Worm (Caenorhabditis elegans) whole organism, L1 larva: ENCODE results near the gene F55F10.1.

ENCODE experiments used
- C04F5.9 ChIP-seq: sonication (generic microtip); optimal IDR thresholded peaks from 2 replicates; lab custom pipeline; 2016; ENCODE audit warnings: missing genetic modification characterization, missing compliant biosample characterization
- C16A3.4 ChIP-seq: fragments of 150-350 bp; optimal IDR thresholded peaks from 2 replicates; lab custom pipeline; 2014; ENCODE audit warnings: missing biosample characterization, missing genetic modification characterization
- F16B12.6 ChIP-seq: fragments of 150-350 bp; optimal IDR thresholded peaks from 2 replicates; lab custom pipeline; 2014; ENCODE audit warnings: missing biosample characterization, missing genetic modification characterization
- blmp-1 ChIP-seq: fragments of 150-350 bp; optimal IDR thresholded peaks from 2 replicates; lab custom pipeline; 2014; ENCODE audit warnings: missing biosample characterization, missing genetic modification characterization
- ceh-8 ChIP-seq: fragments of 200-800 bp; sonication (Bioruptor generic); optimal IDR thresholded peaks from 2 replicates; lab custom pipeline; 2018; ENCODE audit warnings: mild to moderate bottlenecking, missing genetic modification characterization, moderate library complexity, missing compliant biosample characterization
- ceh-82 ChIP-seq, 3 experiments: fragments of 150-350 bp in 1 of 3; sonication (generic microtip) in 2 of 3; optimal IDR thresholded peaks; 2 replicates each; lab custom pipeline; 2014 to 2017; ENCODE audit warnings: missing biosample characterization in 3 of 3, missing genetic modification characterization in 3 of 3
- ces-1 ChIP-seq: fragments of 150-350 bp; optimal IDR thresholded peaks from 2 replicates; lab custom pipeline; 2014; ENCODE audit warnings: missing biosample characterization, missing genetic modification reagents, missing genetic modification characterization
- dpl-1 ChIP-seq, 3 experiments: fragments of 150-350 bp in 2 of 3; sonication (generic microtip) in 1 of 3; optimal IDR thresholded peaks; 2 replicates each; lab custom pipeline; 2014 to 2017; ENCODE audit warnings: missing biosample characterization in 3 of 3, missing genetic modification characterization in 3 of 3, missing genetic modification reagents in 3 of 3
- dsc-1 ChIP-seq: sonication (generic microtip); optimal IDR thresholded peaks from 2 replicates; lab custom pipeline; 2016; ENCODE audit warnings: mild to moderate bottlenecking, missing genetic modification characterization, missing compliant biosample characterization
- egl-13 ChIP-seq: sonication (generic microtip); optimal IDR thresholded peaks from 2 replicates; lab custom pipeline; 2016; ENCODE audit warnings: missing genotype, missing genetic modification reagents, missing genetic modification characterization, missing compliant biosample characterization
- egl-27 ChIP-seq, 2 experiments: fragments of 150-350 bp in 1 of 2; sonication (generic microtip); optimal IDR thresholded peaks; 3 replicates each; lab custom pipeline; 2017 to 2018; ENCODE audit warnings: missing biosample characterization in 2 of 2, missing genetic modification characterization in 2 of 2, missing genetic modification reagents in 2 of 2
- elt-3 ChIP-seq, 6 experiments: fragments of 150-350 bp in 1 of 6; sonication (generic microtip); optimal IDR thresholded peaks; 2 replicates each; lab custom pipeline; 2017 to 2018; ENCODE audit warnings: missing biosample characterization in 6 of 6, missing genetic modification characterization in 6 of 6, inconsistent platforms in 1 of 6
- grh-1 ChIP-seq: fragments of 200-800 bp; sonication (Bioruptor generic); IDR thresholded peaks from 2 replicates; pipeline ENCODE4 v1.3.6; 2022; ENCODE audit warnings: missing genetic modification reagents, missing genetic modification characterization, missing compliant biosample characterization
- hlh-4 ChIP-seq: sonication (generic microtip); optimal IDR thresholded peaks from 2 replicates; lab custom pipeline; 2016; ENCODE audit warnings: mild to moderate bottlenecking, missing genetic modification characterization, missing compliant biosample characterization
- lin-13 ChIP-seq: fragments of 150-350 bp; optimal IDR thresholded peaks from 2 replicates; lab custom pipeline; 2014; ENCODE audit warnings: missing biosample characterization, missing genetic modification reagents, missing genetic modification characterization
- lin-14 ChIP-seq: fragments of 200-800 bp; sonication (Bioruptor generic); optimal IDR thresholded peaks from 2 replicates; lab custom pipeline; 2018; ENCODE audit warnings: mild to moderate bottlenecking, missing genetic modification characterization, moderate library complexity, missing compliant biosample characterization
- lin-15B ChIP-seq: fragments of 150-350 bp; sonication (generic microtip); optimal IDR thresholded peaks from 3 replicates; lab custom pipeline; 2014; ENCODE audit warnings: missing biosample characterization, missing genetic modification characterization
- lin-35 ChIP-seq, 2 experiments: fragments of 150-350 bp; optimal IDR thresholded peaks; 2 replicates each; lab custom pipeline; 2014; ENCODE audit warnings: missing biosample characterization in 2 of 2, missing genetic modification characterization in 2 of 2, missing genetic modification reagents in 2 of 2
- lin-39 ChIP-seq: fragments of 150-350 bp; optimal IDR thresholded peaks from 2 replicates; lab custom pipeline; 2014; ENCODE audit warnings: missing biosample characterization, missing genetic modification reagents, missing genetic modification characterization
- lir-3 ChIP-seq: sonication (generic microtip); optimal IDR thresholded peaks from 2 replicates; lab custom pipeline; 2016; ENCODE audit warnings: mild to moderate bottlenecking, missing genetic modification characterization, moderate library complexity, missing compliant biosample characterization; ENCODE audit not compliant: poor library complexity
- mab-9 ChIP-seq: fragments of 200-800 bp; sonication (Bioruptor generic); IDR thresholded peaks from 2 replicates; pipeline ENCODE4 v1.3.6; 2022; ENCODE audit warnings: missing genetic modification reagents, missing genetic modification characterization, missing compliant biosample characterization
- mdl-1 ChIP-seq, 2 experiments: fragments of 150-350 bp; optimal IDR thresholded peaks; 2 replicates each; lab custom pipeline; 2014 to 2017; ENCODE audit warnings: missing biosample characterization in 2 of 2, missing genetic modification characterization in 2 of 2, inconsistent platforms in 1 of 2
- mep-1 ChIP-seq: fragments of 150-350 bp; optimal IDR thresholded peaks from 2 replicates; lab custom pipeline; 2014; ENCODE audit warnings: missing biosample characterization, missing genetic modification characterization
- nhr-11 ChIP-seq: fragments of 150-350 bp; optimal IDR thresholded peaks from 2 replicates; lab custom pipeline; 2014; ENCODE audit warnings: missing biosample characterization, missing genetic modification characterization
- nhr-19 ChIP-seq: fragments of 200-800 bp; sonication (Bioruptor generic); conservative IDR thresholded peaks from 2 replicates; pipeline ENCODE4 v1.3.6; 2022; ENCODE audit warnings: missing genetic modification characterization, missing compliant biosample characterization
- nhr-20 ChIP-seq: sonication (generic microtip); optimal IDR thresholded peaks from 2 replicates; lab custom pipeline; 2016; ENCODE audit warnings: mild to moderate bottlenecking, missing genetic modification characterization, missing compliant biosample characterization
- nhr-47 ChIP-seq: sonication (generic microtip); optimal IDR thresholded peaks from 2 replicates; lab custom pipeline; 2016; ENCODE audit warnings: mild to moderate bottlenecking, missing genetic modification characterization, moderate library complexity, missing compliant biosample characterization
- nhr-71 ChIP-seq: sonication (generic microtip); optimal IDR thresholded peaks from 2 replicates; lab custom pipeline; 2016; ENCODE audit warnings: mild to moderate bottlenecking, missing genetic modification characterization, moderate library complexity, missing compliant biosample characterization
- nhr-85 ChIP-seq: sonication (generic microtip); peaks from one replicate; lab custom pipeline; 2016; ENCODE audit warnings: missing genetic modification characterization, inconsistent platforms, missing compliant biosample characterization
- nhr-90 ChIP-seq: sonication (generic microtip); optimal IDR thresholded peaks from 2 replicates; lab custom pipeline; 2016; ENCODE audit warnings: mild to moderate bottlenecking, missing genetic modification characterization, missing compliant biosample characterization; ENCODE audit not compliant: poor library complexity
- pax-3 ChIP-seq: fragments of 200-800 bp; sonication (Bioruptor generic); optimal IDR thresholded peaks from 2 replicates; lab custom pipeline; 2018; ENCODE audit warnings: mild to moderate bottlenecking, missing genetic modification characterization, moderate library complexity, missing compliant biosample characterization
- pqm-1 ChIP-seq: sonication (generic microtip); optimal IDR thresholded peaks from 3 replicates; lab custom pipeline; 2017; ENCODE audit warnings: missing biosample characterization, missing genetic modification characterization
- rnt-1 ChIP-seq: sonication (generic microtip); optimal IDR thresholded peaks from 2 replicates; lab custom pipeline; 2016; ENCODE audit warnings: mild to moderate bottlenecking, missing genetic modification characterization, moderate library complexity, missing compliant biosample characterization
- skn-1 ChIP-seq: fragments of 150-350 bp; optimal IDR thresholded peaks from 2 replicates; lab custom pipeline; 2014; ENCODE audit warnings: missing biosample characterization, missing genetic modification characterization
- snu-23 ChIP-seq: sonication (generic microtip); optimal IDR thresholded peaks from 2 replicates; lab custom pipeline; 2016; ENCODE audit warnings: missing genetic modification characterization, missing compliant biosample characterization
- sptf-1 ChIP-seq: fragments of 150-350 bp; optimal IDR thresholded peaks from 2 replicates; lab custom pipeline; 2014; ENCODE audit warnings: missing biosample characterization, missing genetic modification characterization
- swsn-7 ChIP-seq: sonication (generic microtip); optimal IDR thresholded peaks from 2 replicates; lab custom pipeline; 2016; ENCODE audit warnings: missing genetic modification characterization, missing compliant biosample characterization
- tbx-2 ChIP-seq: sonication (generic microtip); optimal IDR thresholded peaks from 2 replicates; lab custom pipeline; 2016; ENCODE audit warnings: missing genetic modification characterization, missing compliant biosample characterization
- unc-130 ChIP-seq: fragments of 150-350 bp; optimal IDR thresholded peaks from 2 replicates; lab custom pipeline; 2017; ENCODE audit warnings: missing biosample characterization, missing genetic modification characterization, inconsistent platforms
- unc-62 ChIP-seq: fragments of 150-350 bp; optimal IDR thresholded peaks from 2 replicates; lab custom pipeline; 2014; ENCODE audit warnings: missing biosample characterization, missing genetic modification reagents, missing genetic modification characterization
- xbp-1 ChIP-seq: sonication (generic microtip); optimal IDR thresholded peaks from 2 replicates; lab custom pipeline; 2016; ENCODE audit warnings: missing genetic modification characterization, missing compliant biosample characterization
- zag-1 ChIP-seq: fragments of 150-350 bp; optimal IDR thresholded peaks from 2 replicates; lab custom pipeline; 2014; ENCODE audit warnings: missing biosample characterization, missing genetic modification characterization
- zip-4 ChIP-seq: fragments of 200-800 bp; sonication (Bioruptor generic); optimal IDR thresholded peaks from 2 replicates; lab custom pipeline; 2018; ENCODE audit warnings: mild to moderate bottlenecking, missing genetic modification characterization, moderate library complexity, missing compliant biosample characterization
- ztf-11 ChIP-seq, 2 experiments: sonication (generic microtip); optimal IDR thresholded peaks; 2 replicates each; lab custom pipeline; 2016 to 2017; ENCODE audit warnings: missing genetic modification characterization in 2 of 2, missing biosample characterization in 1 of 2, missing compliant biosample characterization in 1 of 2
- ztf-4 ChIP-seq: fragments of 150-350 bp; optimal IDR thresholded peaks from 2 replicates; lab custom pipeline; 2014; ENCODE audit warnings: missing biosample characterization, missing genetic modification characterization

The F55F10.1 gene

ce11 chrIV:4400350-4401326 lies 40.0 kb downstream of the F55F10.1 start, which contains the start of gene Y24D9A.6 (continued):
- TF ChIP-seq elt-3 (tag; optimal IDR thresholded peaks at IDR 0.05; lab: Kevin White, UChicago) (peak in 3 of 6 experiments; percentile 69 to 89 (median 76)), dpl-1 (GFP tag; optimal IDR thresholded peaks at IDR 0.05; lab: Kevin White, UChicago) (peak; percentile 60 to 75 (median 69)), mab-9 (GFP tag; lab: Robert Waterston, UW) (peak; percentile 59), lin-39 (peak; percentile 74), ceh-8 (GFP tag; lab: Kevin White, UChicago) (no peak), C04F5.9 (tag; lab: Kevin White, UChicago) (no peak), zag-1 (tag; lab: Kevin White, UChicago) (no peak), ceh-82 (tag; optimal IDR thresholded peaks at IDR 0.05; lab: Kevin White, UChicago) (peak; percentile 20 to 47 (median 37)), egl-27 (tag; optimal IDR thresholded peaks at IDR 0.05; lab: Kevin White, UChicago) (peak; percentile 58 to 71), pax-3 (peak; percentile 4), mep-1 (tag; lab: Kevin White, UChicago) (peak; percentile 78), rnt-1 (tag; lab: Kevin White, UChicago) (peak; percentile 49), pqm-1 (tag; lab: Kevin White, UChicago) (no peak), grh-1 (GFP tag; lab: Robert Waterston, UW) (peak; percentile 100), ztf-11 (tag; optimal IDR thresholded peaks at IDR 0.05; lab: Kevin White, UChicago) (no peak), swsn-7 (tag; lab: Kevin White, UChicago) (peak; percentile 43), lir-3 (tag; lab: Kevin White, UChicago) (peak; percentile 16), blmp-1 (peak; percentile 98), unc-62 (GFP tag; lab: Kevin White, UChicago) (no peak)

- TF ChIP-seq ztf-4 (tag; lab: Kevin White, UChicago) (peak; percentile 39), nhr-90 (tag; lab: Kevin White, UChicago) (peak; percentile 82), snu-23 (GFP tag; lab: Kevin White, UChicago) (peak; percentile 87), nhr-71 (peak; percentile 89), nhr-11 (tag; lab: Kevin White, UChicago) (peak; percentile 1), zip-4 (GFP tag; lab: Kevin White, UChicago) (no peak), dsc-1 (tag; lab: Kevin White, UChicago) (peak; percentile 51), lin-14 (GFP tag; lab: Kevin White, UChicago) (peak; percentile 82), lin-15B (tag; lab: Kevin White, UChicago) (no peak), dpl-1 (GFP tag; optimal IDR thresholded peaks at IDR 0.05; lab: Kevin White, UChicago) (peak; percentile 16 to 54 (median 33)), C16A3.4 (peak; percentile 60), tbx-2 (peak; percentile 37), sptf-1 (tag; lab: Kevin White, UChicago) (no peak), pqm-1 (tag; lab: Kevin White, UChicago) (no peak), nhr-85 (tag; lab: Kevin White, UChicago) (peak; percentile 96), nhr-20 (tag; lab: Kevin White, UChicago) (peak; percentile 85), mdl-1 (tag; optimal IDR thresholded peaks at IDR 0.05; lab: Kevin White, UChicago) (peak in 1 of 2 experiments; percentile 78), unc-130 (tag; lab: Kevin White, UChicago) (peak; percentile 85), nhr-19 (peak; percentile 61), F16B12.6 (tag; lab: Kevin White, UChicago) (no peak), swsn-7 (tag; lab: Kevin White, UChicago) (peak; percentile 38), skn-1 (tag; lab: Kevin White, UChicago) (peak; percentile 67), lin-35 (GFP tag; optimal IDR thresholded peaks at IDR 0.05; lab: Kevin White, UChicago) (peak; percentile 7 to 75), nhr-47 (tag; lab: Kevin White, UChicago) (peak; percentile 66), egl-13 (tag; lab: Kevin White, UChicago) (no peak), pax-3 (peak; percentile 37), ceh-82 (tag; optimal IDR thresholded peaks at IDR 0.05; lab: Kevin White, UChicago) (peak in 1 of 3 experiments; percentile 5), xbp-1 (peak; percentile 6), ces-1 (GFP tag; lab: Kevin White, UChicago) (no peak), lir-3 (tag; lab: Kevin White, UChicago) (peak; percentile 24), unc-62 (GFP tag; lab: Kevin White, UChicago) (no peak), hlh-4 (tag; lab: Kevin White, UChicago) (no peak), blmp-1 (peak; percentile 88), mep-1 (tag; lab: Kevin White, UChicago) (peak; percentile 54), lin-13 (GFP tag; lab: Kevin White, UChicago) (peak; percentile 46), ceh-8 (GFP tag; lab: Kevin White, UChicago) (no peak), elt-3 (tag; optimal IDR thresholded peaks at IDR 0.05; lab: Kevin White, UChicago) (peak in 2 of 6 experiments; percentile 55 to 92)
Observed at ce11 chrIV:4402413-4402812, 41.8 kb downstream of the F55F10.1 start.
